Fruit fly (Drosophila melanogaster) whole organism, pupa: ENCODE results near the gene Dph3.
A peak's percentile ranks its signal among the peaks of the same experiment; 100 is the strongest.

ENCODE experiments used
- CG10348 ChIP-seq: fragments of 200-800 bp; sonication (Bioruptor generic); IDR thresholded peaks from 2 replicates; pipeline ENCODE4 v1.3.6; 2022; ENCODE audit warnings: missing biosample characterization, missing genetic modification characterization
- CG12605 ChIP-seq: fragments of 200-800 bp; sonication (Bioruptor generic); IDR thresholded peaks from 2 replicates; pipeline ENCODE4 v1.3.6; 2022; ENCODE audit warnings: missing biosample characterization, missing genetic modification characterization
- CG13204 ChIP-seq: fragments of 200-800 bp; sonication (Bioruptor generic); optimal IDR thresholded peaks from 2 replicates; lab custom pipeline; 2018; ENCODE audit warnings: missing biosample characterization, mild to moderate bottlenecking, missing genetic modification characterization, moderate library complexity
- CG14655 ChIP-seq: fragments of 200-800 bp; sonication (Bioruptor generic); optimal IDR thresholded peaks from 3 replicates; lab custom pipeline; 2017; ENCODE audit warnings: mild to moderate bottlenecking, missing biosample characterization, missing genetic modification reagents, missing genetic modification characterization
- CG15710 ChIP-seq: fragments of 200-800 bp; sonication (Bioruptor generic); optimal IDR thresholded peaks from 2 replicates; lab custom pipeline; 2018; ENCODE audit warnings: missing biosample characterization, mild to moderate bottlenecking, missing genetic modification characterization, moderate library complexity
- CG17806 ChIP-seq: fragments of 200-800 bp; sonication (Bioruptor generic); optimal IDR thresholded peaks from 2 replicates; lab custom pipeline; 2018; ENCODE audit warnings: missing biosample characterization, mild to moderate bottlenecking, missing genetic modification characterization, moderate library complexity
- CG32121 ChIP-seq: fragments of 200-800 bp; sonication (Bioruptor generic); IDR thresholded peaks from 2 replicates; pipeline ENCODE4 v1.3.6; 2022; ENCODE audit warnings: missing biosample characterization, missing genetic modification characterization
- CG34367 ChIP-seq: fragments of 200-800 bp; sonication (Bioruptor generic); optimal IDR thresholded peaks from 2 replicates; lab custom pipeline; 2018; ENCODE audit warnings: missing biosample characterization, mild to moderate bottlenecking, missing genetic modification characterization
- CG4496 ChIP-seq: fragments of 200-800 bp; sonication (Bioruptor generic); IDR thresholded peaks from 3 replicates; pipeline ENCODE4 v1.3.6; 2022; ENCODE audit warnings: missing biosample characterization, missing genetic modification characterization
- CG8159 ChIP-seq: fragments of 200-800 bp; sonication (Bioruptor generic); optimal IDR thresholded peaks from 3 replicates; lab custom pipeline; 2018; ENCODE audit warnings: missing biosample characterization, mild to moderate bottlenecking, missing genetic modification characterization, moderate library complexity
- CG8301 ChIP-seq: fragments of 200-800 bp; sonication (Bioruptor generic); optimal IDR thresholded peaks from 2 replicates; lab custom pipeline; 2018; ENCODE audit warnings: missing biosample characterization, mild to moderate bottlenecking, missing genetic modification characterization
- CG9948 ChIP-seq: fragments of 200-800 bp; sonication (Bioruptor generic); optimal IDR thresholded peaks from 2 replicates; lab custom pipeline; 2018; ENCODE audit warnings: missing biosample characterization, mild to moderate bottlenecking, missing genetic modification characterization, moderate library complexity
- D1 ChIP-seq: fragments of 200-800 bp; sonication (Bioruptor generic); optimal IDR thresholded peaks from 2 replicates; lab custom pipeline; 2018; ENCODE audit warnings: missing biosample characterization, mild to moderate bottlenecking, missing genetic modification characterization, moderate library complexity
- EcR ChIP-seq: fragments of 200-800 bp; sonication (Bioruptor generic); optimal IDR thresholded peaks from 3 replicates; lab custom pipeline; 2019; ENCODE audit warnings: missing biosample characterization, missing genetic modification characterization, mild to moderate bottlenecking, moderate library complexity, missing genetic modification reagents
- Ets98B ChIP-seq: fragments of 200-800 bp; sonication (Bioruptor generic); IDR thresholded peaks from 2 replicates; pipeline ENCODE4 v1.3.6; 2022; ENCODE audit warnings: missing biosample characterization, missing genetic modification characterization
- Pif1A ChIP-seq: fragments of 200-800 bp; sonication (Bioruptor generic); optimal IDR thresholded peaks from 3 replicates; lab custom pipeline; 2016; ENCODE audit warnings: missing biosample characterization, missing genetic modification characterization
- Pif1B ChIP-seq: fragments of 200-800 bp; sonication (Bioruptor generic); optimal IDR thresholded peaks from 3 replicates; lab custom pipeline; 2016; ENCODE audit warnings: missing biosample characterization, missing genetic modification characterization
- Snoo ChIP-seq: fragments of 200-800 bp; sonication (Bioruptor generic); optimal IDR thresholded peaks from 3 replicates; lab custom pipeline; 2017; ENCODE audit warnings: missing biosample characterization, mild to moderate bottlenecking, missing genetic modification characterization, inconsistent platforms
- fd96Ca ChIP-seq: fragments of 200-800 bp; sonication (Bioruptor generic); IDR thresholded peaks from 3 replicates; pipeline ENCODE4 v1.3.6; 2022; ENCODE audit warnings: missing biosample characterization, missing genetic modification characterization
- gl ChIP-seq: fragments of 200-800 bp; sonication (Bioruptor generic); optimal IDR thresholded peaks from 2 replicates; lab custom pipeline; 2018; ENCODE audit warnings: missing biosample characterization, mild to moderate bottlenecking, missing genetic modification characterization
- rn ChIP-seq: fragments of 200-800 bp; sonication (Bioruptor generic); IDR thresholded peaks from 2 replicates; pipeline ENCODE4 v1.3.6; 2022; ENCODE audit warnings: missing biosample characterization, missing genetic modification characterization

Gene Dph3

dm6 chr3R:11199227-11199835 is 32.4 kb upstream of the Dph3 start:
- TF ChIP-seq Ets98B (no peak), Snoo (tag; lab: Kevin White, UChicago) (peak; percentile 29)

dm6 chr3R:11200042-11200884 is 31.4 kb upstream of the Dph3 start:
- no peak for TF ChIP-seq Snoo (tag; lab: Kevin White, UChicago)
- TF ChIP-seq EcR (GFP tag; lab: Kevin White, UChicago): peak; percentile 94

dm6 chr3R:11200885-11201421 is 30.8 kb upstream of the Dph3 start:
- peak; percentile 81 for TF ChIP-seq Pif1A (GFP tag; lab: Kevin White, UChicago)
- peak; percentile 67 for TF ChIP-seq CG8159 (tag; lab: Kevin White, UChicago)
- peak; percentile 57 for TF ChIP-seq CG8301 (tag; lab: Kevin White, UChicago)
- TF ChIP-seq CG14655 (GFP tag; lab: Kevin White, UChicago): peak; percentile 67
- TF ChIP-seq CG10348 (GFP tag; lab: Robert Waterston, UW): no peak
- peak; percentile 24 for TF ChIP-seq CG34367 (tag; lab: Kevin White, UChicago)
- TF ChIP-seq CG17806 (tag; lab: Kevin White, UChicago): peak; percentile 64
- peak; percentile 57; the same call in 1 of the 2 replicates for TF ChIP-seq Ets98B
- peak; percentile 50 for TF ChIP-seq CG9948 (tag; lab: Kevin White, UChicago)
- peak; percentile 71; the same call in 2 of the 3 replicates for TF ChIP-seq fd96Ca
- TF ChIP-seq CG12605 (GFP tag; lab: Robert Waterston, UW): no peak
- no peak for TF ChIP-seq EcR (GFP tag; lab: Kevin White, UChicago)
- TF ChIP-seq CG4496 (GFP tag; lab: Robert Waterston, UW): peak; percentile 65; the same call in 2 of the 3 replicates
- no peak for TF ChIP-seq gl (tag; lab: Kevin White, UChicago)
- peak; percentile 62 for TF ChIP-seq Snoo (tag; lab: Kevin White, UChicago)
- no peak for TF ChIP-seq D1 (tag; lab: Kevin White, UChicago)
- peak; percentile 49 for TF ChIP-seq CG15710 (tag; lab: Kevin White, UChicago)
- TF ChIP-seq rn (GFP tag; lab: Robert Waterston, UW): no peak
- peak; percentile 67 for TF ChIP-seq CG32121 (GFP tag; lab: Robert Waterston, UW)
- peak; percentile 80 for TF ChIP-seq Pif1B (GFP tag; lab: Kevin White, UChicago)
- no peak for TF ChIP-seq CG13204

dm6 chr3R:11208766-11209331 is 22.9 kb upstream of the Dph3 start:
- TF ChIP-seq EcR (GFP tag; lab: Kevin White, UChicago) (peak; percentile 42), gl (tag; lab: Kevin White, UChicago) (no peak), Ets98B (no peak)

DNA sequence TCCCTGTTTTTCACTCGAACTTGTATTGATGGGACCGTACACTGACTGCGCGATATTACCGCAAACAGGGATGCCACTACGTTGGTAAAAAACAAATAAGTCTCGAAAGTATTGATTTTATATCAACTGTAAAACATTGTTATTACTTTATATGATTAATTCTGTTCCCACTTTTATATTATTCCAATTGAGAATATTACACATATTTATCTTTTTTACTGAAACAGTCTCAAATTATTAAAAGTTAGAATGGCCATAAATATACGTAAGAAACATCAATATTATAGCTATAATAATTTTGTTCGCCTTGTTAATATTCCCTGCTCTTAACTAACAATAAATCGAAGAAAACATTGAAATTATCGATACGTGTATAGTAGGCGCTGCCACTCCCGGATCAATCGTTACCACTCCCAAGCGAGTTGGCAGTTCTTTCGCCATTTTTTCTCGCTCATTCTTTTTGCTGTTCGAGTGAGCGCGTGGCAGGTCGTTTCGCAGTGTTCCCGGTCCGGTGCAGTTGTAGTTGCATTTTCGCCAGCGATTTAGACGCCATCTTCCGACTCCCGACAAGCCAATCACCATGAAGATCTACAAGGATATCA is 21.8 kb upstream of the Dph3 start, which contains the start of the genes SdhC and Tctp:
Gene SdhC, minus strand, starts transcription at position 49 of the 602 bp plus-strand sequence.
Gene Tctp, plus strand, starts transcription at position 447 of the 602 bp plus-strand sequence.
- no peak for TF ChIP-seq CG17806 (tag; lab: Kevin White, UChicago)
- peak; percentile 52 for TF ChIP-seq Pif1A (GFP tag; lab: Kevin White, UChicago)
- peak; percentile 18 for TF ChIP-seq CG15710 (tag; lab: Kevin White, UChicago)
- peak; percentile 4 for TF ChIP-seq Snoo (tag; lab: Kevin White, UChicago)
- peak; percentile 15 for TF ChIP-seq CG8301 (tag; lab: Kevin White, UChicago)
- TF ChIP-seq CG4496 (GFP tag; lab: Robert Waterston, UW): no peak
- TF ChIP-seq CG12605 (GFP tag; lab: Robert Waterston, UW): no peak
- TF ChIP-seq CG14655 (GFP tag; lab: Kevin White, UChicago): no peak
- no peak for TF ChIP-seq EcR (GFP tag; lab: Kevin White, UChicago)
- peak; percentile 36 for TF ChIP-seq Ets98B
- TF ChIP-seq CG8159 (tag; lab: Kevin White, UChicago): peak; percentile 47
- no peak for TF ChIP-seq gl (tag; lab: Kevin White, UChicago)
- peak; percentile 4 for TF ChIP-seq CG34367 (tag; lab: Kevin White, UChicago)
- TF ChIP-seq CG9948 (tag; lab: Kevin White, UChicago): peak; percentile 3
- no peak for TF ChIP-seq CG13204
- TF ChIP-seq Pif1B (GFP tag; lab: Kevin White, UChicago): peak; percentile 14
